Worm (Caenorhabditis elegans) whole organism, L4 larva: ENCODE results near the gene fbxa-158.

ENCODE experiments used
- F26F4.8 ChIP-seq: fragments of 200-800 bp; sonication (Bioruptor generic); conservative IDR thresholded peaks from 2 replicates; pipeline ENCODE4 v1.3.6; 2022; ENCODE audit warnings: missing genetic modification characterization, missing compliant biosample characterization
- F37D6.2 ChIP-seq: sonication (generic microtip); optimal IDR thresholded peaks from 2 replicates; lab custom pipeline; 2016; ENCODE audit warnings: mild to moderate bottlenecking, missing genetic modification characterization, missing compliant biosample characterization
- F49E8.2 ChIP-seq: sonication (generic microtip); optimal IDR thresholded peaks from 2 replicates; lab custom pipeline; 2016; ENCODE audit warnings: missing compliant biosample characterization, mild to moderate bottlenecking, missing genetic modification characterization, borderline replicate concordance
- T20F7.1 ChIP-seq: fragments of 200-800 bp; sonication (Bioruptor generic); optimal IDR thresholded peaks from 2 replicates; lab custom pipeline; 2018; ENCODE audit warnings: mild to moderate bottlenecking, missing genetic modification characterization, missing compliant biosample characterization
- T26A8.4 ChIP-seq: fragments of 200-800 bp; sonication (Bioruptor generic); IDR thresholded peaks from 2 replicates; pipeline ENCODE4 v1.3.6; 2022; ENCODE audit warnings: missing genetic modification characterization, missing compliant biosample characterization
- Y5F2A.4 ChIP-seq: fragments of 200-800 bp; sonication (Bioruptor generic); optimal IDR thresholded peaks from 2 replicates; lab custom pipeline; 2018; ENCODE audit warnings: mild to moderate bottlenecking, missing genetic modification characterization, missing compliant biosample characterization
- ZK546.5 ChIP-seq, 2 experiments: sonication (generic microtip); optimal IDR thresholded peaks; 2 replicates each; lab custom pipeline; 2017; ENCODE audit warnings: missing biosample characterization in 2 of 2, missing genetic modification characterization in 2 of 2
- aha-1 ChIP-seq: fragments of 150-350 bp; peaks from one replicate; lab custom pipeline; 2014; ENCODE audit warnings: missing biosample characterization, missing genetic modification characterization
- ceh-28 ChIP-seq: fragments of 150-350 bp; optimal IDR thresholded peaks from 2 replicates; lab custom pipeline; 2014; ENCODE audit warnings: missing biosample characterization, missing genetic modification reagents, missing genetic modification characterization
- ceh-82 ChIP-seq: sonication (generic microtip); optimal IDR thresholded peaks from 2 replicates; lab custom pipeline; 2017; ENCODE audit warnings: missing biosample characterization, missing genetic modification characterization
- daf-8 ChIP-seq: fragments of 200-800 bp; sonication (Bioruptor generic); IDR thresholded peaks from 2 replicates; pipeline ENCODE4 v1.3.6; 2022; ENCODE audit warnings: missing genetic modification characterization, missing compliant biosample characterization
- dmd-6 ChIP-seq: fragments of 200-800 bp; sonication (Bioruptor generic); IDR thresholded peaks from 2 replicates; pipeline ENCODE4 v1.3.6; 2022; ENCODE audit warnings: missing genetic modification reagents, missing genetic modification characterization, missing compliant biosample characterization
- dmd-8 ChIP-seq: fragments of 200-800 bp; sonication (Bioruptor generic); IDR thresholded peaks from 2 replicates; pipeline ENCODE4 v1.3.6; 2022; ENCODE audit warnings: missing genetic modification characterization, missing compliant biosample characterization
- dve-1 ChIP-seq: sonication (generic microtip); optimal IDR thresholded peaks from 2 replicates; lab custom pipeline; 2017; ENCODE audit warnings: antibody characterized with exemption, mild to moderate bottlenecking, missing genetic modification characterization, missing compliant biosample characterization; ENCODE audit not compliant: insufficient read depth
- egl-43 ChIP-seq: fragments of 200-800 bp; sonication (Bioruptor generic); IDR thresholded peaks from 2 replicates; pipeline ENCODE4 v1.3.6; 2022; ENCODE audit warnings: missing genetic modification reagents, missing genetic modification characterization, missing compliant biosample characterization
- hif-1 ChIP-seq, 2 experiments: sonication (generic microtip); optimal IDR thresholded peaks; 2 replicates each; lab custom pipeline; 2016 to 2017; ENCODE audit warnings: missing compliant biosample characterization in 2 of 2, missing genetic modification characterization in 2 of 2, missing genetic modification reagents in 2 of 2, missing genotype in 2 of 2, mild to moderate bottlenecking in 1 of 2
- hlh-11 ChIP-seq: fragments of 200-800 bp; sonication (Bioruptor generic); optimal IDR thresholded peaks from 2 replicates; lab custom pipeline; 2018; ENCODE audit warnings: mild to moderate bottlenecking, missing genetic modification characterization, missing compliant biosample characterization
- lin-1 ChIP-seq: fragments of 200-800 bp; sonication (Bioruptor generic); IDR thresholded peaks from 2 replicates; pipeline ENCODE4 v1.3.6; 2022; ENCODE audit warnings: missing genetic modification reagents, missing genetic modification characterization, missing compliant biosample characterization
- lin-15B ChIP-seq: fragments of 150-350 bp; sonication (generic microtip); optimal IDR thresholded peaks from 3 replicates; lab custom pipeline; 2014; ENCODE audit warnings: missing biosample characterization, missing genetic modification characterization
- lin-29 ChIP-seq: fragments of 200-800 bp; sonication (Bioruptor generic); IDR thresholded peaks from 2 replicates; pipeline ENCODE4 v1.3.6; 2022; ENCODE audit warnings: missing genetic modification reagents, missing genetic modification characterization, missing compliant biosample characterization
- lin-38 ChIP-seq: fragments of 200-800 bp; sonication (Bioruptor generic); IDR thresholded peaks from 2 replicates; pipeline ENCODE4 v1.3.6; 2022; ENCODE audit warnings: missing genetic modification reagents, missing genetic modification characterization, missing compliant biosample characterization
- lir-3 ChIP-seq: sonication (generic microtip); optimal IDR thresholded peaks from 2 replicates; lab custom pipeline; 2016; ENCODE audit warnings: mild to moderate bottlenecking, missing genetic modification characterization, missing compliant biosample characterization
- lsy-2 ChIP-seq, 2 experiments: fragments of 150-350 bp in 1 of 2; sonication (generic microtip) in 1 of 2; optimal IDR thresholded peaks; 2 replicates each; lab custom pipeline; 2014 to 2017; ENCODE audit warnings: missing biosample characterization in 2 of 2, missing genetic modification characterization in 2 of 2
- madf-5 ChIP-seq, 2 experiments: fragments of 200-800 bp; sonication (Bioruptor generic); IDR thresholded peaks; 2 replicates each; pipeline ENCODE4 v1.3.6; 2022; ENCODE audit warnings: missing compliant biosample characterization in 2 of 2, missing genetic modification characterization in 2 of 2
- madf-9 ChIP-seq: fragments of 200-800 bp; sonication (Bioruptor generic); conservative IDR thresholded peaks from 2 replicates; pipeline ENCODE4 v1.3.6; 2022; ENCODE audit warnings: missing genetic modification reagents, missing genetic modification characterization, missing compliant biosample characterization
- nhr-111 ChIP-seq: fragments of 200-800 bp; sonication (Bioruptor generic); optimal IDR thresholded peaks from 2 replicates; lab custom pipeline; 2018; ENCODE audit warnings: mild to moderate bottlenecking, missing genetic modification characterization, missing compliant biosample characterization
- nhr-237 ChIP-seq: sonication (generic microtip); optimal IDR thresholded peaks from 2 replicates; lab custom pipeline; 2017; ENCODE audit warnings: missing biosample characterization, missing genetic modification characterization
- nhr-28 ChIP-seq: fragments of 150-350 bp; optimal IDR thresholded peaks from 2 replicates; lab custom pipeline; 2014; ENCODE audit warnings: missing biosample characterization, missing genetic modification characterization
- nhr-76 ChIP-seq: fragments of 150-350 bp; optimal IDR thresholded peaks from 2 replicates; lab custom pipeline; 2014; ENCODE audit warnings: missing biosample characterization, missing genetic modification characterization
- pha-4 ChIP-seq, 2 experiments: fragments of 150-350 bp in 1 of 2; fragments of 200-800 bp in 1 of 2; sonication (Bioruptor generic) in 1 of 2; IDR thresholded peaks in 1 of 2; optimal IDR thresholded peaks in 1 of 2; 2 replicates each; pipeline versions ENCODE4 v1.3.6 to Lab custom; 2014 to 2022; ENCODE audit warnings: missing genetic modification characterization in 2 of 2, missing genetic modification reagents in 2 of 2, missing biosample characterization in 1 of 2, missing compliant biosample characterization in 1 of 2
- pqm-1 ChIP-seq: sonication (generic microtip); optimal IDR thresholded peaks from 2 replicates; lab custom pipeline; 2017; ENCODE audit warnings: missing biosample characterization, missing genetic modification characterization
- rbr-2 ChIP-seq: sonication (generic microtip); optimal IDR thresholded peaks from 2 replicates; lab custom pipeline; 2016; ENCODE audit warnings: missing genotype, missing genetic modification characterization, missing compliant biosample characterization
- sdz-12 ChIP-seq: fragments of 200-800 bp; sonication (Bioruptor generic); optimal IDR thresholded peaks from 2 replicates; lab custom pipeline; 2018; ENCODE audit warnings: mild to moderate bottlenecking, missing genetic modification characterization, missing compliant biosample characterization
- spr-3 ChIP-seq: fragments of 200-800 bp; sonication (Bioruptor generic); optimal IDR thresholded peaks from 2 replicates; lab custom pipeline; 2018; ENCODE audit warnings: mild to moderate bottlenecking, missing genetic modification characterization, missing compliant biosample characterization
- tag-97 ChIP-seq: fragments of 200-800 bp; sonication (Bioruptor generic); IDR thresholded peaks from 2 replicates; pipeline ENCODE4 v1.3.6; 2022; ENCODE audit warnings: missing genetic modification characterization, missing compliant biosample characterization
- unc-130 ChIP-seq: sonication (generic microtip); optimal IDR thresholded peaks from 2 replicates; lab custom pipeline; 2016; ENCODE audit warnings: missing genetic modification reagents, missing genetic modification characterization, missing compliant biosample characterization

fbxa-158 gene

DNA sequence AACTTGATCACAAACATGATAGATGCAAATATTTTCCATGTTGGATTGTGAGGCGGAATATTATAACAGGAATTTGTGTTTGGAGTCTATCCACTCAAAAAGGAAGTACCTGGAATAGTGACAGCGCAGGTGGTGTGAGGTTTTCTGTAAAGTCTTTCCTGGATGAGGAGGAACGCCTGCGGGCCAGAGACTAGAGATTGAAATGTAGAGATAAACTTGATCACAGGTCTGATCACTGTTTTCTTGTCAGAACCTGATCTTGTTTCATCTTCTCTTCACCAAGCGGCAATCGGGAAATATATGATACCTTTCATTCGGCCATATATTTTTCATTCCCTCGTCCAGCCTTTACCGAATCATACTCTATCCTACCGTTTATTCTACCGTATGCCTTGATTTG lies 34.8 kb downstream of the fbxa-158 start, which contains the start of gene T07H3.8:
Gene T07H3.8 (plus strand): TSS at position 301 of the 400 bp plus-strand sequence.
- TF ChIP-seq pha-4 (GFP tag; IDR thresholded peaks at IDR 0.05; lab: Robert Waterston, UW) (no peak), pha-4 (tag; optimal IDR thresholded peaks at IDR 0.05; lab: Kevin White, UChicago) (no peak), spr-3 (GFP tag; lab: Kevin White, UChicago) (no peak), egl-43 (no peak), Y5F2A.4 (GFP tag; lab: Kevin White, UChicago) (no peak), tag-97 (GFP tag; lab: Robert Waterston, UW) (no peak), sdz-12 (GFP tag; lab: Kevin White, UChicago) (no peak), dve-1 (tag; lab: Kevin White, UChicago) (no peak), daf-8 (GFP tag; lab: Robert Waterston, UW) (no peak), nhr-237 (no peak), dmd-8 (GFP tag; lab: Robert Waterston, UW) (no peak)

- TF ChIP-seq F49E8.2 (tag; lab: Kevin White, UChicago) (no peak), T20F7.1 (GFP tag; lab: Kevin White, UChicago) (no peak), ZK546.5 (tag; optimal IDR thresholded peaks at IDR 0.05; lab: Kevin White, UChicago) (no peak), unc-130 (GFP tag; lab: Kevin White, UChicago) (no peak), lin-1 (GFP tag; lab: Robert Waterston, UW) (no peak), lin-29 (GFP tag; lab: Robert Waterston, UW) (no peak), F37D6.2 (no peak), madf-9 (no peak), ceh-82 (tag; lab: Kevin White, UChicago) (no peak), lin-38 (no peak), T26A8.4 (GFP tag; lab: Robert Waterston, UW) (no peak), madf-5 (GFP tag; IDR thresholded peaks at IDR 0.05; lab: Robert Waterston, UW) (no peak), sdz-12 (GFP tag; lab: Kevin White, UChicago) (no peak), rbr-2 (tag; lab: Kevin White, UChicago) (no peak), nhr-111 (GFP tag; lab: Kevin White, UChicago) (no peak), ceh-28 (tag; lab: Kevin White, UChicago) (no peak), hif-1 (tag; optimal IDR thresholded peaks at IDR 0.05; lab: Kevin White, UChicago) (no peak), nhr-76 (tag; lab: Kevin White, UChicago) (no peak)
These were observed 36.9 kb downstream of the fbxa-158 start, which contains the start of gene clec-21 for ce11 chrII:1584140-1584539. TSS of gene clec-21 (minus strand) at chrII:1584240.

DNA sequence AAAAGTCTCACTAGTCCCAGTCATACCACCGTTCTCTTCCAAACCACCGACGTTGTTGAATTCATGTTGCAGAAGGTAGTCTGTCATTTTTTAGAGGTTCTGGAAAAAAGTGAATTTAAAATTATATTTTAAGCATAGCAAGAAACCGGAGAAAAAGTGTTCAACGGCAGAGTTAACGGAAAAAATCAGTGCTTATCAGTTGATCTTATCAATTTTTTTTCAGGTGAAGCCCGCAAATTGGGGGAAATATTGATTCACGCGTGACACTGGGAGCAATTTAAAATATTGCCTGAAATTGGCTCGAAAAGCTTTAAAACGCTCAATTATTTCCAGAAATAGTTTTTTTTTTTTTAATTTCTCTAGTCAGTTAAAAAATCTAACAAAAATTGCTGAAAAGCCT lies 41.2 kb downstream of the fbxa-158 start, which contains the start of gene math-38:
Gene math-38 (minus strand): TSS at position 101 of the 400 bp plus-strand sequence.
- TF ChIP-seq hlh-11 (tag; lab: Kevin White, UChicago) (peak; percentile 16), ceh-82 (tag; lab: Kevin White, UChicago) (no peak), nhr-28 (tag; lab: Kevin White, UChicago) (peak; percentile 28)
- TF ChIP-seq, all 104 proteins: peak for 2

DNA sequence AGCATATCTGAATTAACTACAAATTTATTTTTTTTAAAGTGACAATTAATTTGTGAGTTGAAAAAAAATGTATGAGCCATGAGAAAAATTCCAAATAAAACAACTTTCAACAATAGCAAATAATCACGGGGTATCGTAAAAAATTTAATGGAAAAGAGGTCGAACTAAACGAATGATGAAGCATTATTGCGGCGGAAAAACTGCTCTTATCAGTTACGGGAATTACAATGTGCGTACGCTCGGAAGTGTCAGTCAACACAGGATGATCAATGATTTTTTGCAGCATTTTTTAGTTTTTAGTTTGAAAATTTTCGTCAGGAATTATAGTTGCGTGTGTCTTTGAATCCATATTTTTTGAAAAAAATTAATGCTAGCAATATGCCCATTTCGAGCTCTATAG lies 44.3 kb downstream of the fbxa-158 start:
- TF ChIP-seq lsy-2 (tag; optimal IDR thresholded peaks at IDR 0.05; lab: Kevin White, UChicago): no peak
- peak; percentile 92 for TF ChIP-seq pqm-1 (tag; lab: Kevin White, UChicago)
- TF ChIP-seq aha-1: no peak
- peak; percentile 70 for TF ChIP-seq nhr-28 (tag; lab: Kevin White, UChicago)
- TF ChIP-seq hlh-11 (tag; lab: Kevin White, UChicago): peak; percentile 30
- TF ChIP-seq lin-15B (tag; lab: Kevin White, UChicago): no peak
- TF ChIP-seq lir-3 (tag; lab: Kevin White, UChicago): no peak
- TF ChIP-seq F26F4.8 (GFP tag; lab: Robert Waterston, UW): no peak
- peak; percentile 79 for TF ChIP-seq dmd-6 (GFP tag; lab: Robert Waterston, UW)
